Fruit fly (Drosophila melanogaster) whole organism, pupa: ENCODE data around the gene TTLL5.
"Not testable (repeated sequence)": the region's sequence is repeated elsewhere in the genome, so short reads cannot be mapped to it uniquely, and the experiment has no call there.

Experiments
- CG13204 ChIP-seq: fragments of 200-800 bp; sonication (Bioruptor generic); optimal IDR thresholded peaks from 2 replicates; lab custom pipeline; 2018; ENCODE audit warnings: missing biosample characterization, mild to moderate bottlenecking, missing genetic modification characterization, moderate library complexity
- CG14655 ChIP-seq: fragments of 200-800 bp; sonication (Bioruptor generic); optimal IDR thresholded peaks from 3 replicates; lab custom pipeline; 2017; ENCODE audit warnings: mild to moderate bottlenecking, missing biosample characterization, missing genetic modification reagents, missing genetic modification characterization
- CG32121 ChIP-seq: fragments of 200-800 bp; sonication (Bioruptor generic); IDR thresholded peaks from 2 replicates; pipeline ENCODE4 v1.3.6; 2022; ENCODE audit warnings: missing biosample characterization, missing genetic modification characterization
- CG34367 ChIP-seq: fragments of 200-800 bp; sonication (Bioruptor generic); optimal IDR thresholded peaks from 2 replicates; lab custom pipeline; 2018; ENCODE audit warnings: missing biosample characterization, mild to moderate bottlenecking, missing genetic modification characterization
- CG8301 ChIP-seq: fragments of 200-800 bp; sonication (Bioruptor generic); optimal IDR thresholded peaks from 2 replicates; lab custom pipeline; 2018; ENCODE audit warnings: missing biosample characterization, mild to moderate bottlenecking, missing genetic modification characterization
- Ets98B ChIP-seq: fragments of 200-800 bp; sonication (Bioruptor generic); IDR thresholded peaks from 2 replicates; pipeline ENCODE4 v1.3.6; 2022; ENCODE audit warnings: missing biosample characterization, missing genetic modification characterization
- Snoo ChIP-seq: fragments of 200-800 bp; sonication (Bioruptor generic); optimal IDR thresholded peaks from 3 replicates; lab custom pipeline; 2017; ENCODE audit warnings: missing biosample characterization, mild to moderate bottlenecking, missing genetic modification characterization, inconsistent platforms
- rn ChIP-seq: fragments of 200-800 bp; sonication (Bioruptor generic); IDR thresholded peaks from 2 replicates; pipeline ENCODE4 v1.3.6; 2022; ENCODE audit warnings: missing biosample characterization, missing genetic modification characterization

dm6 chr3R:25131042-25131441 lies 8.3 kb upstream of the TTLL5 start, which contains the start of gene Bili:
- TF ChIP-seq CG32121 (GFP tag; lab: Robert Waterston, UW); Ets98B; CG8301; CG34367 (tag; lab: Kevin White, UChicago); CG13204 (GFP tag; lab: Kevin White, UChicago); Snoo (tag; lab: Kevin White, UChicago); CG14655; rn (GFP tag; lab: Robert Waterston, UW): not testable (repeated sequence)
